Fruit fly (Drosophila melanogaster): ENCODE measurements around the gene RpL26.

The RpL26 gene

dm6 chr3L:18914100-18914683, 15.5 kb downstream of the RpL26 start, which contains the start of gene COX6AL2:
COX6AL2 (minus strand) TSS chr3L:18914150.
- TF ChIP-seq Tbp (GFP tag; optimal IDR thresholded peaks at IDR 0.05) (no peak), ranshi (GFP tag; IDR thresholded peaks at IDR 0.05) (0 out of 2 replicates have a peak, but pooled peaks have one; percentile 6), lmd (GFP tag; IDR thresholded peaks at IDR 0.05) (0 out of 2 replicates have a peak, but pooled peaks have one; percentile 5), CG8388 (GFP tag; optimal IDR thresholded peaks at IDR 0.05) (no peak), CTCF (GFP tag; optimal IDR thresholded peaks at IDR 0.05) (peak; percentile 83), B-H1 (GFP tag; IDR thresholded peaks at IDR 0.05) (no peak), Stat92E (GFP tag; optimal IDR thresholded peaks at IDR 0.05) (no peak), CG15514 (GFP tag; optimal IDR thresholded peaks at IDR 0.05) (no peak), croc (GFP tag; conservative IDR thresholded peaks at IDR 0.05) (no peak), Nf-YA (GFP tag; IDR thresholded peaks at IDR 0.05) (no peak), pnt (GFP tag; optimal IDR thresholded peaks at IDR 0.05) (no peak), CG1602 (GFP tag; optimal IDR thresholded peaks at IDR 0.05) (no peak), Abd-B (GFP tag; optimal IDR thresholded peaks at IDR 0.05) (no peak), CG11093 (GFP tag; IDR thresholded peaks at IDR 0.05) (no peak), ftz-f1 (GFP tag; optimal IDR thresholded peaks at IDR 0.05) (no peak), cad (GFP tag; optimal IDR thresholded peaks at IDR 0.05) (no peak), danr (GFP tag; IDR thresholded peaks at IDR 0.05) (no peak), cwo (GFP tag; optimal IDR thresholded peaks at IDR 0.05) (no peak)

dm6 chr3L:18916466-18916865, 17.8 kb downstream of the RpL26 start:
- TF ChIP-seq Scr (GFP tag; IDR thresholded peaks at IDR 0.05; ENCODE audit: partially characterized antibody) (no peak), CG7963 (GFP tag; IDR thresholded peaks at IDR 0.05; ENCODE audit: partially characterized antibody) (0 out of 3 replicates have a peak, but pooled peaks have one; percentile 22), CTCF (GFP tag; optimal IDR thresholded peaks at IDR 0.05) (peak; percentile 77), CG6813 (GFP tag; optimal IDR thresholded peaks at IDR 0.05) (no peak), CG1602 (GFP tag; optimal IDR thresholded peaks at IDR 0.05) (no peak)

- TF ChIP-seq Hmr (GFP tag; optimal IDR thresholded peaks at IDR 0.05) (no peak), row (GFP tag; IDR thresholded peaks at IDR 0.05) (no peak), Antp (GFP tag; optimal IDR thresholded peaks at IDR 0.05) (no peak), CG11456 (GFP tag; IDR thresholded peaks at IDR 0.05) (no peak), slou (GFP tag; optimal IDR thresholded peaks at IDR 0.05) (no peak), CG14860 (GFP tag; IDR thresholded peaks at IDR 0.05; ENCODE audit: partially characterized antibody) (no peak), CG31388 (GFP tag; optimal IDR thresholded peaks at IDR 0.05) (no peak), Hand (GFP tag; optimal IDR thresholded peaks at IDR 0.05) (no peak), Hey (tag; optimal IDR thresholded peaks at IDR 0.05) (peak; percentile 29), stwl (tag; optimal IDR thresholded peaks at IDR 0.05) (no peak), CG14441 (GFP tag; IDR thresholded peaks at IDR 0.05) (no peak), exex (tag; optimal IDR thresholded peaks at IDR 0.05) (peak; percentile 75), mirr (GFP tag; optimal IDR thresholded peaks at IDR 0.05) (peak; percentile 43), CG6654 (GFP tag; optimal IDR thresholded peaks at IDR 0.05) (no peak), lbe (GFP tag; optimal IDR thresholded peaks at IDR 0.05) (no peak), nerfin-2 (GFP tag; IDR thresholded peaks at IDR 0.05; ENCODE audit: partially characterized antibody) (no peak), hth (optimal IDR thresholded peaks at IDR 0.05) (no peak), cwo (GFP tag; optimal IDR thresholded peaks at IDR 0.05) (peak; percentile 18), dan (GFP tag; IDR thresholded peaks at IDR 0.05) (no peak), CG18476 (GFP tag; optimal IDR thresholded peaks at IDR 0.05) (no peak)
Observed at dm6 chr3L:18917281-18917680, 18.6 kb downstream of the RpL26 start, which contains the start of gene CG6839. CG6839 (plus strand) TSS chr3L:18917581.
